Worm (Caenorhabditis elegans) whole organism, L4/young adult: Measurements from ENCODE around the gene T04C12.9.
"Not testable (repeated sequence)": the region's sequence is repeated elsewhere in the genome, so short reads cannot be mapped to it uniquely, and the experiment has no call there.

Experiments
- W03F9.2 ChIP-seq: fragments of 150-350 bp; optimal IDR thresholded peaks from 2 replicates; lab custom pipeline; 2014; ENCODE audit warnings: missing biosample characterization, missing genetic modification characterization
- dao-5 ChIP-seq: sonication (generic microtip); optimal IDR thresholded peaks from 2 replicates; lab custom pipeline; 2016; ENCODE audit warnings: missing genotype, missing genetic modification characterization, moderate library complexity, missing compliant biosample characterization
- him-1 ChIP-seq: sonication (generic microtip); optimal IDR thresholded peaks from 2 replicates; lab custom pipeline; 2016; ENCODE audit warnings: missing genotype, missing genetic modification reagents, missing genetic modification characterization, missing compliant biosample characterization

The T04C12.9 gene

DNA sequence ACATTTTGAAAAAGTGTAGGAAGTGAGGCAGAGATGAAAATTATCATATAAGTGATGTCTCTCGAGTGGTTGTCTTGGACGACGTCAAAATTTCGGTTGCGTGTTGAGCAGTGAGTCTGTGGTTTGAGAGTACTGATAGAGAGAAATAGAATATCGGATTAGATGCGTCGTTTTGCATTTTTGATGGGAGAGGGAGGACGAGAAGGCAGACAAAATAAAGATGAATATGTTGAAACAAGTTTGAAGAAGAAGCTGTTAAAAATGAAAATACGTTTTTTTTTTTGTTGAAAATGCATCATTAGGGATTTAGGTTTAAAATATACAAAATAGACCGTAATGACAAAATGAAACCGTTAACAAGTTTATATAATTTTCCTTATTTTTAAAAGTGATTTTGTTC, at the start of gene T04C12.9:
Gene T04C12.9 (minus strand): TSS at position 101 of the 400 bp plus-strand sequence.
- TF ChIP-seq him-1 (tag; lab: Kevin White, UChicago) = no peak
- no peak for TF ChIP-seq dao-5 (tag; lab: Kevin White, UChicago)
- TF ChIP-seq W03F9.2 (tag; lab: Kevin White, UChicago) = no peak

DNA sequence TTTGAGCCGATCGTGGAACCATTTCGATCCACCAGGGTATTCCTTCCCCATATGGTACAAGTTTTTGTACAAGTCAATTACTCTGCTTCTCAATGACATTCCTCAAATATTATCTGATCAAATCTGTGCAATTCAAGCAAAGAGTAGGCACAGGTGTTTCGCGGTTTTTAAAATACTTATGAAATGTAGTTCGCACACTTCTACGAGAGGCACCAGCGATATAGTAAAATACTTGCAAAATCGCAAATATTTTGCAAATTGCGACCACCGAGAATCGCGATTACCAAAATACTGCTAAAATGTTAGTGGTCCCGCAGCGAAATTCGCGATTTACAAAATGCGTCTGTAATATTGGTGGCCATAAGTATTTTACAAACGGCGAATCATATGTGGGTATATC, 46.6 kb upstream of the T04C12.9 start, which contains the start of gene Y42A5A.5:
Gene Y42A5A.5 (minus strand): TSS at position 101 of the 400 bp plus-strand sequence.
- not testable (repeated sequence) for TF ChIP-seq W03F9.2, him-1, dao-5 (tag; lab: Kevin White, UChicago)

DNA sequence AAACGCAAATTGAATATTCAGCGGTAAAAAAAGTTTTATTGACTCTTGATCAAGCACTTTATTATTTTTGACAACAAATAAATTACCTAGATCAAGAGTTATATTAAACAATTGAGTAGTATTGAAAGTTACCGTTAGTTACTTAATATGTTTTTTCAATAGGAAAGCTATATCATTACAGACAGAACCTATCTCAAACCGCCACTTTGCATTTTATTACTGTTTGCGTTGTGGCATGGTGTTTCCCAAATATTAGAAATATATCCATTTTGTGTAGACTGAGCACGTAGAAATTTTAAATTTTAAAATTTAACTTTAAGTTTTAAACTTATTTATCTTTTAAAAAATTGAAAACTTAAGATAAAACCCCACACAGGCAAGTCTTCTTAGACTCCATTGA, 41.4 kb upstream of the T04C12.9 start:
- TF ChIP-seq him-1 (tag; lab: Kevin White, UChicago) = no peak
- TF ChIP-seq dao-5 (tag; lab: Kevin White, UChicago) = no peak
- no peak for TF ChIP-seq W03F9.2 (tag; lab: Kevin White, UChicago)

DNA sequence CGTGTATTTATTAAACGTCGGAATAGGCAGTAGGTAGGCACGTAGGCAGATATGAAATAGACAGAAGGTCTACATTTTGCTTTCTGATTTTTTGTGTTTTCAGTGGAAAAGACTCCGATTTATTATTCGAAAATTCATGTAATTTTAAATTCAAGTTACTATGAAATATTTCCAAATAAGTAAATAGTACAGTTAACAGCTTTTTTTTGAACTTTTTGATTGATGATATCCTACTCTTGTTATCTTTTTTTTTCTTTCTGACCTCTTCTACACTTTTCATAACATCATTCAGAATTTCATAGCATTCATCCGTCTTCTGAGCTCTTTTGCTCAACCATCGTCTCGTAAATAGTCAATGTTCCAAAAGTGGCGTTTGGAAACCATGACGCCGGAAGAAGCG, 35.6 kb upstream of the T04C12.9 start, which contains the start of gene cdkl-1:
Gene cdkl-1 (plus strand): TSS at position 301 of the 400 bp plus-strand sequence.
- no peak for TF ChIP-seq W03F9.2 (tag; lab: Kevin White, UChicago)
- TF ChIP-seq him-1 (tag; lab: Kevin White, UChicago) = no peak
- no peak for TF ChIP-seq dao-5 (tag; lab: Kevin White, UChicago)

DNA sequence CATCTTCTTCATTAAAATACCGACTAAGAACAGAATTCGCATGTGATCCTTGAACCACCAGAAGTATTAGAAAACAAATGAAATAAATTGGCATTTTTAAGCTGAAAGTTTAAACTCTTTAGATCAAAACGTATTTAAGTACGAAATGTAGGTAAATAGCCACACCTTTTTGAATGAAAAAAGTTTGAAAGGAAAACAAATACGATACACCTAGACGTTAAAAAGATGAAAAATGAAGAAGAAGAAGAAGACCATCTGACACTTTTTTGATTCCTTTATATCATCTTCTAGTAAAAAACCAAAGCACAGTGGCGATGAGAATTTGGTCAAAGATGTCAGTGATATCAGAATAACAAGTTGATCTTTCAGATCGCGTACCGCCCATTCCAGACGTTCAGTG, 32.9 kb upstream of the T04C12.9 start, which contains the start of gene Y42A5A.3:
Gene Y42A5A.3 (minus strand): TSS at position 101 of the 400 bp plus-strand sequence.
- TF ChIP-seq W03F9.2 (tag; lab: Kevin White, UChicago) (no peak), dao-5 (tag; lab: Kevin White, UChicago) (no peak), him-1 (tag; lab: Kevin White, UChicago) (no peak)

DNA sequence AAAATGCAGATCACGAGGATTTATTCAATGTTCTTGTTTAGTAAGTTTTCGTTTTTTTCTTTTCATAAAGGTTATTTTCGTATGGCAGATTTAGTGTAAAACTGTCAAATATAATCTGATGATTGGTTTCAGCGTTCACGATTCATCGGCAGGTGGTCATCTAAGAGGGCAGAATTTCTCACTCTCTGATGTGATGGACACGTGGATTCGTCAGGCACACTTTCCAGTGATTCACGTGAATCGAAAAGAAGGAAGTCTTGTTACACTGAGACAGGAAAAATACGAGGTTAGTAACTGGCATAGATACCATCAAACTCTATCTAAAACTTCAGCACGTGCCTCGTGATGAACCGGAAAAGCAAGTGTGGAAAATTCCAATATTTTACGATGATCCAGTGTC, 31.7 kb upstream of the T04C12.9 start:
- TF ChIP-seq W03F9.2 (tag; lab: Kevin White, UChicago) (no peak), him-1 (tag; lab: Kevin White, UChicago) (no peak), dao-5 (tag; lab: Kevin White, UChicago) (no peak)

DNA sequence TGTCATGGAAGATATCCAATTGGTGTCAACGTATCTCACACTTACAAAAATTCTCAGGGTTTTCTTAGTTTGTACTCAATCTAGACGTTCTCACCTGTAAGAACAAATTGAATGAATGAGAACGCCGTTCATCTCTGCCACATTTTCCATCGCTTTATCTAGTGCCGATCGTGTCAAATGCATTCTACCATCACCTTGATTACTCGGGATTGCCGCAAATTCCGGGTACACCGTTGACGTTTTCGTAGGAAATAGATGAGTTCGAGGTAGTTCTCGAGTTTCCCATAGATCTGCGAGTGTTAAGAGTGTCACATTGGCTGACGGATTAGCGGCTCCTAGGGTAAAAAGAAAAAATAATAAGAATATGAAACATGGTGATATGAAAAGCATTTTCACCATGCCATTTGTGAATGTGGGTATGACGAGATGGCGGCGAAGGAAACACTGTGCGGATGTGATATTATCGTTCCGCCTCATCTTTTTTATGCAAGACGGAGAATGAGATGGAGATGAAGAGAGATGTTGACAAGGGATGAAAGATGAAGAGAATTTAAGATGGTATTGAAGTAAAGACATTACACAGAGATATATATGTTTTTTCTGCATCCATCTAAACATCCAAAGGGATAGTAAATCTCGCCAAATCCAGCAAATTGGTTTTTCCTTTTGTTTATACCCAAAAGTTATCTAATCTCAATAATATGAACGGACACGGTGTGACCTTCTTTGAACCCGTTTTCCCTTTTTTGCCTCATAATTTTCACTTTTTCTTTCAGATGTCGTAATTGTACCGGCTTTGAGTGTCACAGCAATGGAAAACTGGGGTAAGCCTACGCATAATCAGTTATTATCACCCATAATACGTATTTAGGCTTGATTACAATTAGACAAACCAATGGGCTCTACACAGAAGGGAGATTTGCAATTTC, 30.4 kb upstream of the T04C12.9 start, which contains the start of gene lact-8:
Gene lact-8 (minus strand): TSS at position 445 of the 929 bp plus-strand sequence.
- TF ChIP-seq W03F9.2 (tag; lab: Kevin White, UChicago) (no peak), him-1 (tag; lab: Kevin White, UChicago) (no peak), dao-5 (tag; lab: Kevin White, UChicago) (no peak)

DNA sequence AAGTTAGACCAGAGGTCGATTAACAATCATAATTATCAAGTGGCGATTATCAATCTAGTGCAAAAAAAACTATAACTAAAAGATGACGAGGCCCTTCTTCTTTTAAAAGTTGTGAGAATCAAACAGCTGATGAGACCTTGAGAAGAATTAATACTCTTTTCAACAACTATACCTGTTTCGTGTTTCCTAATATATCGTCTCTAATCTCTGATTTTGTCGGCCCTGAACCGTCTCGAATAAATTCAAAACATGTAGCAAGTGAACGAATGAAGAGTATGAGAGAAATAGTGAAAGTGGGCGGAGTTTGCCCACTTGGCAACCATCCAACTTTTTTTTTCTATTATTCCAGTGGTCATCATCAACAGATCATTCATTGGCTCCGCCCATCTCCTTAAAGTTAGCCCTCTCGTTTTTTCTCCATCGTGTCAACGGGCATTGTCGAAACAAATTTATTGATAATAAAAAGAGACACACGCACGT, 24.5 kb upstream of the T04C12.9 start, which contains the start of gene Y42A5A.1:
Gene Y42A5A.1 (plus strand): TSS at position 430 of the 480 bp plus-strand sequence.
- TF ChIP-seq W03F9.2 (tag; lab: Kevin White, UChicago) (no peak), dao-5 (tag; lab: Kevin White, UChicago) (no peak), him-1 (tag; lab: Kevin White, UChicago) (no peak)

DNA sequence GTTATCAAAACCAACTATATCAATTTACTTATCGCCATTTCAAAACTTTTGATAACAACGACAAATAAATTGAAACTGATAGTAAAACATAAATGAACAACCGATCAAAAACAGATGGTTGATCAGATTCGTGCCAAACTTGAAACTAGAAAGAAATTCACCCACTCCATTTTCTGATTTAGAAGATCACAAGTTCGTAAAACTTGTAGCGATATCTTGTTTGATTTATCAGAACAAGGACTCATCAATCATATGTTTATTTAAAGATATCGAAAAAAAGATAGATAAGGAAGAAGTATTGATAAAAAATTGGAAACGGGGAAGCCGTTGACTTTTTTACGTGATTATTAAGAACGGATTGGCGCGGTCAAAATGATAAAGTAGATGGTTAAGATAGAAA, 24.1 kb upstream of the T04C12.9 start:
- TF ChIP-seq W03F9.2 (tag; lab: Kevin White, UChicago) = no peak
- no peak for TF ChIP-seq him-1 (tag; lab: Kevin White, UChicago)
- no peak for TF ChIP-seq dao-5 (tag; lab: Kevin White, UChicago)

DNA sequence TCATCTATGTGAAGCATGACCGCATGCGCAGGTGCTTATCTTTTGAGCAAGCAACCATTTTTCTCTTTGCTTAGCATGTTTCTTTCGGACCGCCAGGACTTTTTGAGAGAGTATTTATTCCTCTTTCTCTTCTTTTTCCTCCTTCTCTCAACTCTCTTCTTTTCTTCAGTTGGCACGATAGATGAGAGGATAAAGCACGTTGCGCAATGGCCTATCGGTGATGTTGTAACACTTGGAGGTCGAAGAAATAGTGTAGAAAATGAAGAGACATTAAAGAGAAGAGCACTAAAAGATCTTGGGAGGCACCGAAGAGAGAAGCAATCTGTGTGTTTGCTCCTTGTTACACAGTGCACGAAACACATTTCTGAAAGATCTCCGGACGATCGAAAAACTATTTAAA, 20.7 kb upstream of the T04C12.9 start:
- TF ChIP-seq dao-5 (tag; lab: Kevin White, UChicago) = no peak
- TF ChIP-seq W03F9.2 (tag; lab: Kevin White, UChicago) = no peak
- TF ChIP-seq him-1 (tag; lab: Kevin White, UChicago) = no peak

DNA sequence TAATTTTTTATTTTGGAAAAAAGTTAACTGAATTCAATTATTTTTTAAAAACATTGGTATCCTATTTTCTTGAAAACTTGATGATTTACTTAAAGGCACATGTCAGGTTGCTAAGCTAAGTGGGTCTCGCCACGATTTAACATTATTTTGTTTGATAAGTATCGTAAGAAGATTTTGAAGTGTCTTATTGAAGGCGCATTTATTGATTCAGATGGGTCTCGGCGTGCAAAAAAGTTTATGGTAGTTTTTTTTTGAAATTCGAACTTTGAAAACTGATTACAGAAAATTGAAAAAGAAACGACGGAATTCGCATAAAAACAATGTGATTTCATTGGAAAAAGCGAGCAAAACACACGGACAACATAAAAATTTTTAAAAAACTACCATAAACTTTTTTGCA, 19.9 kb upstream of the T04C12.9 start:
- no peak for TF ChIP-seq dao-5 (tag; lab: Kevin White, UChicago)
- no peak for TF ChIP-seq W03F9.2 (tag; lab: Kevin White, UChicago)
- no peak for TF ChIP-seq him-1 (tag; lab: Kevin White, UChicago)

DNA sequence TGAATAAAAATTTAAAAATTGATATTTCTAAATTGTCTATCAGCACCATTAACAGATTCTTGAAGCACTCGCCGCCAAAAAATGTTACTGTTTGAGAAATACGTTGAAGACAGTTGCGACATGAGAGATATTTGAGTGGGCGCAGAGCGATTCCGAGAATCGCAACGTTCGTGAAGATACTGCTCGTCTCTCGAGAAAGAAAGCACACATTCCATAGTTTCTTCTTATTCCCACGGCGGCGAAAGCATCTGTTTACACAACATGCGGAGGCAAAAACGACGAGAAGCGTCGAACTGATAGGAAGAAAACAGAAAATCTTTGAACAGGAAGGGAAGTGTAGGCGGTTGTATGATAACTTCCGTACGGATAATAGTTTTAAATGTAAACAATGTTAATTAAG, 19.5 kb upstream of the T04C12.9 start:
- TF ChIP-seq dao-5 (tag; lab: Kevin White, UChicago) (no peak), W03F9.2 (tag; lab: Kevin White, UChicago) (no peak), him-1 (tag; lab: Kevin White, UChicago) (no peak)
